Worm (Caenorhabditis elegans) whole organism, L3 larva: ENCODE measurements around the gene B0001.3.
"Not testable (repeated sequence)": the region's sequence is repeated elsewhere in the genome, so short reads cannot be mapped to it uniquely, and the experiment has no call there.

Experiments used
- R02D3.7 ChIP-seq: fragments of 150-350 bp; optimal IDR thresholded peaks from 2 replicates; lab custom pipeline; 2014; ENCODE audit warnings: missing biosample characterization, missing genetic modification characterization
- ZK546.5 ChIP-seq: sonication (generic microtip); optimal IDR thresholded peaks from 2 replicates; lab custom pipeline; 2017; ENCODE audit warnings: missing biosample characterization, missing genetic modification characterization
- aly-2 ChIP-seq: fragments of 150-350 bp; optimal IDR thresholded peaks from 2 replicates; lab custom pipeline; 2014; ENCODE audit warnings: missing biosample characterization, missing genetic modification characterization
- ama-1 ChIP-seq: fragments of 150-350 bp; optimal IDR thresholded peaks from 2 replicates; lab custom pipeline; 2018
- ceh-28 ChIP-seq: fragments of 150-350 bp; optimal IDR thresholded peaks from 2 replicates; lab custom pipeline; 2014; ENCODE audit warnings: missing biosample characterization, missing genetic modification reagents, missing genetic modification characterization
- ceh-82 ChIP-seq: fragments of 150-350 bp; optimal IDR thresholded peaks from 2 replicates; lab custom pipeline; 2014; ENCODE audit warnings: missing biosample characterization, missing genetic modification characterization
- ceh-9 ChIP-seq: sonication (generic microtip); optimal IDR thresholded peaks from 2 replicates; lab custom pipeline; 2018; ENCODE audit warnings: missing biosample characterization, missing genetic modification characterization
- egl-5 ChIP-seq: fragments of 150-350 bp; optimal IDR thresholded peaks from 2 replicates; lab custom pipeline; 2017; ENCODE audit warnings: missing biosample characterization, missing genetic modification reagents, missing genetic modification characterization, inconsistent platforms
- fkh-10 ChIP-seq: sonication (generic microtip); optimal IDR thresholded peaks from 2 replicates; lab custom pipeline; 2017; ENCODE audit warnings: missing biosample characterization, missing genetic modification reagents, missing genetic modification characterization
- hmg-11 ChIP-seq: sonication (generic microtip); optimal IDR thresholded peaks from 2 replicates; lab custom pipeline; 2016; ENCODE audit warnings: missing genetic modification characterization, missing compliant biosample characterization
- jun-1 ChIP-seq: fragments of 150-350 bp; optimal IDR thresholded peaks from 2 replicates; lab custom pipeline; 2014; ENCODE audit warnings: missing biosample characterization, missing genetic modification reagents, missing genetic modification characterization
- lin-39 ChIP-seq: fragments of 150-350 bp; optimal IDR thresholded peaks from 2 replicates; lab custom pipeline; 2018; ENCODE audit warnings: missing biosample characterization, missing genetic modification reagents, missing genetic modification characterization
- mdl-1 ChIP-seq: fragments of 150-350 bp; optimal IDR thresholded peaks from 2 replicates; lab custom pipeline; 2014; ENCODE audit warnings: missing biosample characterization, missing genetic modification characterization
- mml-1 ChIP-seq: fragments of 150-350 bp; sonication (generic microtip); optimal IDR thresholded peaks from 3 replicates; lab custom pipeline; 2014; ENCODE audit warnings: missing biosample characterization, missing genetic modification characterization
- nfya-1 ChIP-seq: sonication (generic microtip); optimal IDR thresholded peaks from 2 replicates; lab custom pipeline; 2017; ENCODE audit warnings: missing genetic modification characterization, mild to moderate bottlenecking, missing compliant biosample characterization, antibody characterized with exemption, moderate library complexity; ENCODE audit not compliant: insufficient read depth
- nhr-11 ChIP-seq: fragments of 150-350 bp; optimal IDR thresholded peaks from 2 replicates; lab custom pipeline; 2014; ENCODE audit warnings: missing biosample characterization, missing genetic modification characterization
- nhr-12 ChIP-seq: fragments of 150-350 bp; optimal IDR thresholded peaks from 2 replicates; lab custom pipeline; 2014; ENCODE audit warnings: missing biosample characterization, missing genetic modification characterization
- nhr-25 ChIP-seq: sonication (generic microtip); optimal IDR thresholded peaks from 2 replicates; lab custom pipeline; 2017; ENCODE audit warnings: missing biosample characterization, missing genetic modification characterization
- nhr-28 ChIP-seq: fragments of 150-350 bp; optimal IDR thresholded peaks from 2 replicates; lab custom pipeline; 2014; ENCODE audit warnings: missing biosample characterization, missing genetic modification characterization
- nhr-67 ChIP-seq: fragments of 150-350 bp; optimal IDR thresholded peaks from 2 replicates; lab custom pipeline; 2014; ENCODE audit warnings: missing biosample characterization, missing genetic modification characterization
- nhr-77 ChIP-seq: fragments of 150-350 bp; optimal IDR thresholded peaks from 2 replicates; lab custom pipeline; 2014; ENCODE audit warnings: missing biosample characterization, missing genetic modification characterization
- pha-4 ChIP-seq: fragments of 150-350 bp; optimal IDR thresholded peaks from 2 replicates; lab custom pipeline; 2014; ENCODE audit warnings: missing biosample characterization, missing genetic modification reagents, missing genetic modification characterization
- pqm-1 ChIP-seq: fragments of 150-350 bp; optimal IDR thresholded peaks from 2 replicates; lab custom pipeline; 2017; ENCODE audit warnings: missing biosample characterization, missing genetic modification characterization, inconsistent platforms
- sea-2 ChIP-seq: fragments of 150-350 bp; sonication (generic microtip); optimal IDR thresholded peaks from 4 replicates; lab custom pipeline; 2014; ENCODE audit warnings: missing biosample characterization, missing genetic modification reagents, missing genetic modification characterization
- snpc-4 ChIP-seq: fragments of 150-350 bp; optimal IDR thresholded peaks from 2 replicates; lab custom pipeline; 2014; ENCODE audit warnings: missing biosample characterization, missing genetic modification characterization
- unc-39 ChIP-seq: sonication (generic microtip); optimal IDR thresholded peaks from 4 replicates; lab custom pipeline; 2017; ENCODE audit warnings: missing biosample characterization, missing genetic modification characterization
- ztf-11 ChIP-seq: fragments of 150-350 bp; optimal IDR thresholded peaks from 2 replicates; lab custom pipeline; 2014; ENCODE audit warnings: missing biosample characterization, missing genetic modification characterization

B0001.3 gene

ce11 chrIV:12150877-12151276 is 5.3 kb upstream of the B0001.3 start, which contains the start of gene B0001.2:
Gene B0001.2 (minus strand): TSS chrIV:12150977.
- TF ChIP-seq fkh-10 (GFP tag; lab: Kevin White, UChicago), result no peak
- no peak for TF ChIP-seq ztf-11 (tag; lab: Kevin White, UChicago)

- TF ChIP-seq nhr-11 (no peak), ztf-11 (tag; lab: Kevin White, UChicago) (no peak), nfya-1 (tag; lab: Kevin White, UChicago) (no peak), jun-1 (tag; lab: Kevin White, UChicago) (no peak)
Observed at ce11 chrIV:12149609-12150008, 4.1 kb upstream of the B0001.3 start.

- TF ChIP-seq fkh-10 (GFP tag; lab: Kevin White, UChicago), result no peak
- no peak for TF ChIP-seq ama-1
- TF ChIP-seq pqm-1, result no peak
- no peak for TF ChIP-seq ceh-28 (tag; lab: Kevin White, UChicago)
- no peak for TF ChIP-seq mdl-1 (tag; lab: Kevin White, UChicago)
- no peak for TF ChIP-seq sea-2 (GFP tag; lab: Kevin White, UChicago)
- TF ChIP-seq ceh-82 (tag; lab: Kevin White, UChicago), result no peak
- TF ChIP-seq aly-2, result no peak
Observed at ce11 chrIV:12143231-12143630, 2.3 kb downstream of the B0001.3 start, which contains the start of gene B0001.5. Gene B0001.5 (minus strand): TSS chrIV:12143331.

ce11 chrIV:12140959-12141358 is 4.6 kb downstream of the B0001.3 start, which contains the start of gene B0001.8:
Gene B0001.8 (minus strand): TSS chrIV:12141059.
- TF ChIP-seq pha-4 (tag; lab: Kevin White, UChicago) (no peak), ZK546.5 (tag; lab: Kevin White, UChicago) (no peak), ama-1 (no peak), hmg-11 (tag; lab: Kevin White, UChicago) (no peak), nhr-25 (no peak), jun-1 (tag; lab: Kevin White, UChicago) (no peak), nhr-77 (tag; lab: Kevin White, UChicago) (no peak), nhr-28 (tag; lab: Kevin White, UChicago) (no peak), snpc-4 (tag; lab: Kevin White, UChicago) (no peak), nhr-12 (tag; lab: Kevin White, UChicago) (no peak), aly-2 (no peak), nhr-67 (tag; lab: Kevin White, UChicago) (no peak), mml-1 (tag; lab: Kevin White, UChicago) (no peak)

ce11 chrIV:12138093-12138492 is 7.4 kb downstream of the B0001.3 start, which contains the start of gene B0001.4:
Gene B0001.4 (minus strand): TSS chrIV:12138193.
- TF ChIP-seq nfya-1, ceh-82, snpc-4 (tag; lab: Kevin White, UChicago): not testable (repeated sequence)

- TF ChIP-seq nhr-25, result no peak
- TF ChIP-seq jun-1 (tag; lab: Kevin White, UChicago), result no peak
Observed at ce11 chrIV:12134991-12135390, 10.5 kb downstream of the B0001.3 start.

ce11 chrIV:12133776-12134175 is 11.8 kb downstream of the B0001.3 start:
- no peak for TF ChIP-seq nhr-11
- no peak for TF ChIP-seq egl-5 (tag; lab: Kevin White, UChicago)
- TF ChIP-seq hmg-11 (tag; lab: Kevin White, UChicago), result no peak
- no peak for TF ChIP-seq nfya-1 (tag; lab: Kevin White, UChicago)
- no peak for TF ChIP-seq ceh-9
- TF ChIP-seq ZK546.5 (tag; lab: Kevin White, UChicago), result no peak
- no peak for TF ChIP-seq nhr-12 (tag; lab: Kevin White, UChicago)
- no peak for TF ChIP-seq unc-39 (tag; lab: Kevin White, UChicago)
- TF ChIP-seq lin-39 (tag; lab: Kevin White, UChicago), result no peak
- no peak for TF ChIP-seq R02D3.7 (tag; lab: Kevin White, UChicago)
- TF ChIP-seq jun-1 (tag; lab: Kevin White, UChicago), result no peak
- no peak for TF ChIP-seq sea-2 (GFP tag; lab: Kevin White, UChicago)
